Worm (Caenorhabditis elegans) whole organism, L4 larva: ENCODE results near the gene bath-9.

Experiments
- F10B5.3 ChIP-seq: sonication (generic microtip); optimal IDR thresholded peaks from 2 replicates; lab custom pipeline; 2016; ENCODE audit warnings: mild to moderate bottlenecking, missing genetic modification characterization, missing compliant biosample characterization
- F49E8.2 ChIP-seq: sonication (generic microtip); optimal IDR thresholded peaks from 2 replicates; lab custom pipeline; 2016; ENCODE audit warnings: missing compliant biosample characterization, mild to moderate bottlenecking, missing genetic modification characterization, borderline replicate concordance
- R02D3.7 ChIP-seq: fragments of 150-350 bp; sonication (generic microtip); optimal IDR thresholded peaks from 3 replicates; lab custom pipeline; 2014; ENCODE audit warnings: missing biosample characterization, missing genetic modification characterization
- Y48G9A.11 ChIP-seq: fragments of 200-800 bp; sonication (Bioruptor generic); IDR thresholded peaks from 2 replicates; pipeline ENCODE4 v1.3.6; 2022; ENCODE audit warnings: missing genetic modification reagents, missing genetic modification characterization, missing compliant biosample characterization
- Y5F2A.4 ChIP-seq: fragments of 200-800 bp; sonication (Bioruptor generic); optimal IDR thresholded peaks from 2 replicates; lab custom pipeline; 2018; ENCODE audit warnings: mild to moderate bottlenecking, missing genetic modification characterization, missing compliant biosample characterization
- ZK337.2 ChIP-seq: fragments of 200-800 bp; sonication (Bioruptor generic); IDR thresholded peaks from 2 replicates; pipeline ENCODE4 v1.3.6; 2022; ENCODE audit warnings: missing genetic modification reagents, missing genetic modification characterization, missing compliant biosample characterization
- arid-1 ChIP-seq: fragments of 200-800 bp; sonication (Bioruptor generic); conservative IDR thresholded peaks from 2 replicates; pipeline ENCODE4 v1.3.6; 2022; ENCODE audit warnings: missing genetic modification reagents, missing genetic modification characterization, missing compliant biosample characterization
- attf-4 ChIP-seq: sonication (generic microtip); optimal IDR thresholded peaks from 3 replicates; lab custom pipeline; 2017; ENCODE audit warnings: missing biosample characterization, missing genetic modification characterization
- ceh-44 ChIP-seq: fragments of 200-800 bp; sonication (Bioruptor generic); IDR thresholded peaks from 2 replicates; pipeline ENCODE4 v1.3.6; 2022; ENCODE audit warnings: missing genetic modification reagents, missing genetic modification characterization, missing compliant biosample characterization
- ces-1 ChIP-seq: fragments of 150-350 bp; sonication (generic microtip); optimal IDR thresholded peaks from 4 replicates; lab custom pipeline; 2014; ENCODE audit warnings: missing biosample characterization, missing genetic modification reagents, missing genetic modification characterization
- cey-2 ChIP-seq: sonication (generic microtip); optimal IDR thresholded peaks from 3 replicates; lab custom pipeline; 2017; ENCODE audit warnings: missing genetic modification characterization, mild to moderate bottlenecking, missing compliant biosample characterization, antibody characterized with exemption, borderline replicate concordance; ENCODE audit not compliant: insufficient read depth
- daf-19 ChIP-seq: fragments of 200-800 bp; sonication (Bioruptor generic); conservative IDR thresholded peaks from 2 replicates; pipeline ENCODE4 v1.3.6; 2022; ENCODE audit warnings: missing genetic modification characterization, missing compliant biosample characterization
- dmd-6 ChIP-seq: fragments of 200-800 bp; sonication (Bioruptor generic); IDR thresholded peaks from 2 replicates; pipeline ENCODE4 v1.3.6; 2022; ENCODE audit warnings: missing genetic modification reagents, missing genetic modification characterization, missing compliant biosample characterization
- dmd-8 ChIP-seq: fragments of 200-800 bp; sonication (Bioruptor generic); IDR thresholded peaks from 2 replicates; pipeline ENCODE4 v1.3.6; 2022; ENCODE audit warnings: missing genetic modification characterization, missing compliant biosample characterization
- dpl-1 ChIP-seq: fragments of 150-350 bp; optimal IDR thresholded peaks from 2 replicates; lab custom pipeline; 2014; ENCODE audit warnings: missing biosample characterization, missing genetic modification reagents, missing genetic modification characterization
- duxl-1 ChIP-seq: sonication (generic microtip); optimal IDR thresholded peaks from 2 replicates; lab custom pipeline; 2016; ENCODE audit warnings: mild to moderate bottlenecking, missing genetic modification characterization, moderate library complexity, missing compliant biosample characterization; ENCODE audit not compliant: poor library complexity
- egl-27 ChIP-seq: sonication (generic microtip); optimal IDR thresholded peaks from 3 replicates; lab custom pipeline; 2017; ENCODE audit warnings: missing biosample characterization, missing genetic modification reagents, missing genetic modification characterization
- egl-43 ChIP-seq: fragments of 200-800 bp; sonication (Bioruptor generic); IDR thresholded peaks from 2 replicates; pipeline ENCODE4 v1.3.6; 2022; ENCODE audit warnings: missing genetic modification reagents, missing genetic modification characterization, missing compliant biosample characterization
- gei-8 ChIP-seq: fragments of 200-800 bp; sonication (Bioruptor generic); optimal IDR thresholded peaks from 2 replicates; lab custom pipeline; 2018; ENCODE audit warnings: mild to moderate bottlenecking, missing genetic modification characterization, missing compliant biosample characterization
- hif-1 ChIP-seq, 2 experiments: sonication (generic microtip); optimal IDR thresholded peaks; 2 replicates each; lab custom pipeline; 2016 to 2017; ENCODE audit warnings: missing compliant biosample characterization in 2 of 2, missing genetic modification characterization in 2 of 2, missing genetic modification reagents in 2 of 2, missing genotype in 2 of 2, mild to moderate bottlenecking in 1 of 2
- hlh-11 ChIP-seq: fragments of 200-800 bp; sonication (Bioruptor generic); optimal IDR thresholded peaks from 2 replicates; lab custom pipeline; 2018; ENCODE audit warnings: mild to moderate bottlenecking, missing genetic modification characterization, missing compliant biosample characterization
- hlh-30 ChIP-seq: sonication (generic microtip); optimal IDR thresholded peaks from 2 replicates; lab custom pipeline; 2017; ENCODE audit warnings: antibody characterized with exemption, mild to moderate bottlenecking, missing genetic modification characterization, missing compliant biosample characterization; ENCODE audit not compliant: insufficient read depth
- lim-7 ChIP-seq: fragments of 200-800 bp; sonication (Bioruptor generic); IDR thresholded peaks from 2 replicates; pipeline ENCODE4 v1.3.6; 2022; ENCODE audit warnings: missing genetic modification characterization, missing compliant biosample characterization
- lin-13 ChIP-seq: fragments of 150-350 bp; optimal IDR thresholded peaks from 2 replicates; lab custom pipeline; 2014; ENCODE audit warnings: missing biosample characterization, missing genetic modification reagents, missing genetic modification characterization
- lin-15B ChIP-seq: fragments of 150-350 bp; sonication (generic microtip); optimal IDR thresholded peaks from 3 replicates; lab custom pipeline; 2014; ENCODE audit warnings: missing biosample characterization, missing genetic modification characterization
- lin-29 ChIP-seq: fragments of 200-800 bp; sonication (Bioruptor generic); IDR thresholded peaks from 2 replicates; pipeline ENCODE4 v1.3.6; 2022; ENCODE audit warnings: missing genetic modification reagents, missing genetic modification characterization, missing compliant biosample characterization
- lin-39 ChIP-seq: fragments of 150-350 bp; optimal IDR thresholded peaks from 2 replicates; lab custom pipeline; 2014; ENCODE audit warnings: missing biosample characterization, missing genetic modification reagents, missing genetic modification characterization
- lsy-2 ChIP-seq, 2 experiments: fragments of 150-350 bp in 1 of 2; sonication (generic microtip) in 1 of 2; optimal IDR thresholded peaks; 2 replicates each; lab custom pipeline; 2014 to 2017; ENCODE audit warnings: missing biosample characterization in 2 of 2, missing genetic modification characterization in 2 of 2
- madf-9 ChIP-seq: fragments of 200-800 bp; sonication (Bioruptor generic); conservative IDR thresholded peaks from 2 replicates; pipeline ENCODE4 v1.3.6; 2022; ENCODE audit warnings: missing genetic modification reagents, missing genetic modification characterization, missing compliant biosample characterization
- mdl-1 ChIP-seq, 2 experiments: fragments of 150-350 bp in 1 of 2; sonication (generic microtip) in 1 of 2; optimal IDR thresholded peaks; 2 replicates each; lab custom pipeline; 2014 to 2017; ENCODE audit warnings: missing biosample characterization in 2 of 2, missing genetic modification characterization in 2 of 2
- mdt-29 ChIP-seq: fragments of 200-800 bp; sonication (Bioruptor generic); IDR thresholded peaks from 2 replicates; pipeline ENCODE4 v1.3.6; 2022; ENCODE audit warnings: missing genetic modification reagents, missing genetic modification characterization, missing compliant biosample characterization
- mes-2 ChIP-seq: sonication (generic microtip); optimal IDR thresholded peaks from 2 replicates; lab custom pipeline; 2016; ENCODE audit warnings: missing genotype, mild to moderate bottlenecking, missing genetic modification characterization, missing compliant biosample characterization; ENCODE audit not compliant: poor library complexity, severe bottlenecking
- nhr-102 ChIP-seq: sonication (generic microtip); optimal IDR thresholded peaks from 2 replicates; lab custom pipeline; 2016; ENCODE audit warnings: mild to moderate bottlenecking, missing genetic modification characterization, moderate library complexity, missing compliant biosample characterization
- nhr-111 ChIP-seq: fragments of 200-800 bp; sonication (Bioruptor generic); optimal IDR thresholded peaks from 2 replicates; lab custom pipeline; 2018; ENCODE audit warnings: mild to moderate bottlenecking, missing genetic modification characterization, missing compliant biosample characterization
- nhr-25 ChIP-seq: sonication (generic microtip); optimal IDR thresholded peaks from 2 replicates; lab custom pipeline; 2017; ENCODE audit warnings: missing genetic modification characterization, mild to moderate bottlenecking, missing compliant biosample characterization, antibody characterized with exemption, moderate library complexity, borderline replicate concordance; ENCODE audit not compliant: insufficient read depth
- nhr-41 ChIP-seq: fragments of 200-800 bp; sonication (Bioruptor generic); IDR thresholded peaks from 2 replicates; pipeline ENCODE4 v1.3.6; 2022; ENCODE audit warnings: missing genetic modification reagents, missing genetic modification characterization, missing compliant biosample characterization
- nhr-6 ChIP-seq: fragments of 150-350 bp; optimal IDR thresholded peaks from 2 replicates; lab custom pipeline; 2014; ENCODE audit warnings: missing biosample characterization, missing genetic modification characterization
- pha-4 ChIP-seq, 2 experiments: fragments of 150-350 bp in 1 of 2; fragments of 200-800 bp in 1 of 2; sonication (Bioruptor generic) in 1 of 2; IDR thresholded peaks in 1 of 2; optimal IDR thresholded peaks in 1 of 2; 2 replicates each; pipeline versions ENCODE4 v1.3.6 to Lab custom; 2014 to 2022; ENCODE audit warnings: missing genetic modification characterization in 2 of 2, missing genetic modification reagents in 2 of 2, missing biosample characterization in 1 of 2, missing compliant biosample characterization in 1 of 2
- pqm-1 ChIP-seq: sonication (generic microtip); optimal IDR thresholded peaks from 2 replicates; lab custom pipeline; 2017; ENCODE audit warnings: missing biosample characterization, missing genetic modification characterization
- saeg-2 ChIP-seq: fragments of 200-800 bp; sonication (Bioruptor generic); IDR thresholded peaks from 2 replicates; pipeline ENCODE4 v1.3.6; 2022; ENCODE audit warnings: missing genetic modification reagents, missing genetic modification characterization, missing compliant biosample characterization
- sdz-12 ChIP-seq: fragments of 200-800 bp; sonication (Bioruptor generic); optimal IDR thresholded peaks from 2 replicates; lab custom pipeline; 2018; ENCODE audit warnings: mild to moderate bottlenecking, missing genetic modification characterization, missing compliant biosample characterization
- skn-1 ChIP-seq: fragments of 150-350 bp; optimal IDR thresholded peaks from 2 replicates; lab custom pipeline; 2014; ENCODE audit warnings: missing biosample characterization, missing genetic modification characterization
- snpc-1.2 ChIP-seq: fragments of 200-800 bp; sonication (Bioruptor generic); IDR thresholded peaks from 2 replicates; pipeline ENCODE4 v1.3.6; 2022; ENCODE audit warnings: missing genetic modification reagents, missing genetic modification characterization, missing compliant biosample characterization
- tag-97 ChIP-seq: fragments of 200-800 bp; sonication (Bioruptor generic); IDR thresholded peaks from 2 replicates; pipeline ENCODE4 v1.3.6; 2022; ENCODE audit warnings: missing genetic modification characterization, missing compliant biosample characterization
- unc-39 ChIP-seq: sonication (generic microtip); optimal IDR thresholded peaks from 2 replicates; lab custom pipeline; 2017; ENCODE audit warnings: missing biosample characterization, missing genetic modification characterization
- zag-1 ChIP-seq: fragments of 150-350 bp; optimal IDR thresholded peaks from 2 replicates; lab custom pipeline; 2014; ENCODE audit warnings: missing biosample characterization, missing genetic modification characterization
- ztf-7 ChIP-seq: fragments of 150-350 bp; optimal IDR thresholded peaks from 2 replicates; lab custom pipeline; 2014; ENCODE audit warnings: missing biosample characterization, missing genetic modification characterization

The bath-9 gene

DNA sequence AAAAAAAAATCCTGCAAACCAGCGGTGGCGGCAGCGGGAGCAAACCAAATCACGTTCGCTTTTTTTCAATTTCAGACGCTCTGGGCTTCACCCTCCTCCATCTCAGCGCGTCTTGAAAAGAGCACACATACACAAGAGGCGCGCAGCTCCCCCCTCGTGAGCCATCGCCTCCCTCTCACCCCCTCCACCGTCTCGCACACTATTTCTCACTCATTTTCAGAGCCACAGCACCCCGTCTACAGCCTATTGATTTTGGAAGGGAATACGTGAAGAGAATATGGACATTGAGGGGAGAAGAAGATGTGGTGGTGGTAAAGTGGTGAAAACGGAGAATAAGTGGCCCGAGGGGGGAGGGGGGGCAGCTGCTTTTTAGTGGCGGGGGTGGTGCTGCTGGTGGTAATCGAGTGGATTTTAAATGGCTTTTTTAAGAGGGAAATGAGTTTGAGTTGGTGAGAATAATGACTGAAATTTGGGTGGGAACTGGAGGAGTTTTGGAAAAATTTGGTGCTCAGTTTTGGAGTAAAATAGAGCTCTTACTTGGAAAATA lies 51.3 kb downstream of the bath-9 start (continued):
- TF ChIP-seq skn-1 (tag; lab: Kevin White, UChicago) = no peak
- no peak for TF ChIP-seq zag-1 (tag; lab: Kevin White, UChicago)
- peak in 1 of 2 experiments; percentile 18 for TF ChIP-seq hif-1 (tag; optimal IDR thresholded peaks at IDR 0.05; lab: Kevin White, UChicago)
- TF ChIP-seq F49E8.2 (tag; lab: Kevin White, UChicago) = no peak
- no peak for TF ChIP-seq R02D3.7 (tag; lab: Kevin White, UChicago)
- peak; percentile 69 for TF ChIP-seq hlh-30 (tag; lab: Kevin White, UChicago)
- TF ChIP-seq ces-1 (GFP tag; lab: Kevin White, UChicago) = no peak
- TF ChIP-seq nhr-102 (tag; lab: Kevin White, UChicago) = no peak
- TF ChIP-seq pha-4 (GFP tag; IDR thresholded peaks at IDR 0.05; lab: Robert Waterston, UW) = no peak
- no peak for TF ChIP-seq pha-4 (tag; optimal IDR thresholded peaks at IDR 0.05; lab: Kevin White, UChicago)
- TF ChIP-seq lin-15B = no peak
- no peak for TF ChIP-seq cey-2
- no peak for TF ChIP-seq nhr-41 (GFP tag; lab: Robert Waterston, UW)
- no peak for TF ChIP-seq dpl-1
- TF ChIP-seq attf-4 (tag; lab: Kevin White, UChicago) = no peak
- no peak for TF ChIP-seq madf-9 (GFP tag; lab: Robert Waterston, UW)
- no peak for TF ChIP-seq arid-1
- no peak for TF ChIP-seq ceh-44 (GFP tag; lab: Robert Waterston, UW)
- no peak for TF ChIP-seq F10B5.3 (tag; lab: Kevin White, UChicago)
- no peak for TF ChIP-seq nhr-111 (GFP tag; lab: Kevin White, UChicago)
- TF ChIP-seq egl-27 (tag; lab: Kevin White, UChicago) = no peak
- TF ChIP-seq tag-97 (GFP tag; lab: Robert Waterston, UW) = no peak
- no peak for TF ChIP-seq nhr-6 (tag; lab: Kevin White, UChicago)
- no peak for TF ChIP-seq dmd-6
- TF ChIP-seq Y48G9A.11 (GFP tag; lab: Robert Waterston, UW) = no peak
- no peak for TF ChIP-seq gei-8 (GFP tag; lab: Kevin White, UChicago)
- no peak for TF ChIP-seq nhr-25 (tag; lab: Kevin White, UChicago)
- TF ChIP-seq dmd-8 = no peak
- no peak for TF ChIP-seq lim-7 (GFP tag; lab: Robert Waterston, UW)
- no peak for TF ChIP-seq lin-29 (GFP tag; lab: Robert Waterston, UW)
- TF ChIP-seq sdz-12 (GFP tag; lab: Kevin White, UChicago) = no peak
- no peak for TF ChIP-seq ZK337.2 (GFP tag; lab: Robert Waterston, UW)
- TF ChIP-seq unc-39 (tag; lab: Kevin White, UChicago) = no peak
- TF ChIP-seq lin-39 (tag; lab: Kevin White, UChicago) = no peak
- no peak for TF ChIP-seq ztf-7 (tag; lab: Kevin White, UChicago)
- TF ChIP-seq mes-2 (tag; lab: Kevin White, UChicago) = no peak
- no peak for TF ChIP-seq pqm-1 (tag; lab: Kevin White, UChicago)
- peak in 1 of 2 experiments; percentile 29 for TF ChIP-seq lsy-2 (tag; optimal IDR thresholded peaks at IDR 0.05; lab: Kevin White, UChicago)
- TF ChIP-seq daf-19 = no peak
- no peak for TF ChIP-seq mdt-29 (GFP tag; lab: Robert Waterston, UW)
- peak in 1 of 2 experiments; percentile 47 for TF ChIP-seq mdl-1 (tag; optimal IDR thresholded peaks at IDR 0.05; lab: Kevin White, UChicago)
- TF ChIP-seq snpc-1.2 (GFP tag; lab: Robert Waterston, UW) = no peak
- TF ChIP-seq saeg-2 (GFP tag; lab: Robert Waterston, UW) = no peak
- TF ChIP-seq duxl-1 = no peak
- no peak for TF ChIP-seq Y5F2A.4 (GFP tag; lab: Kevin White, UChicago)
- TF ChIP-seq hlh-11 = peak; percentile 1
- TF ChIP-seq lin-13 (GFP tag; lab: Kevin White, UChicago) = no peak
- TF ChIP-seq egl-43 (GFP tag; lab: Robert Waterston, UW) = 0 out of 2 replicates have a peak, but pooled peaks have one; percentile 20
